Worm (Caenorhabditis elegans) whole organism, L3 larva: Measurements from ENCODE around the gene abhd-5.2.

Source experiments
- elt-3 ChIP-seq, 3 experiments: fragments of 150-350 bp in 1 of 3; sonication (generic microtip) in 2 of 3; optimal IDR thresholded peaks; 2 replicates in 2 of 3; 4 replicates in 1 of 3; lab custom pipeline; 2014 to 2017; ENCODE audit warnings: missing biosample characterization in 3 of 3, missing genetic modification characterization in 3 of 3
- lin-39 ChIP-seq: fragments of 150-350 bp; optimal IDR thresholded peaks from 2 replicates; lab custom pipeline; 2018; ENCODE audit warnings: missing biosample characterization, missing genetic modification reagents, missing genetic modification characterization
- mdl-1 ChIP-seq: fragments of 150-350 bp; optimal IDR thresholded peaks from 2 replicates; lab custom pipeline; 2014; ENCODE audit warnings: missing biosample characterization, missing genetic modification characterization
- nhr-11 ChIP-seq: fragments of 150-350 bp; optimal IDR thresholded peaks from 2 replicates; lab custom pipeline; 2014; ENCODE audit warnings: missing biosample characterization, missing genetic modification characterization
- nhr-77 ChIP-seq: fragments of 150-350 bp; optimal IDR thresholded peaks from 2 replicates; lab custom pipeline; 2014; ENCODE audit warnings: missing biosample characterization, missing genetic modification characterization
- ztf-4 ChIP-seq: fragments of 150-350 bp; optimal IDR thresholded peaks from 2 replicates; lab custom pipeline; 2014; ENCODE audit warnings: missing biosample characterization, missing genetic modification characterization

- TF ChIP-seq lin-39: no peak
- TF ChIP-seq elt-3 (tag; optimal IDR thresholded peaks at IDR 0.05; lab: Kevin White, UChicago): no peak
- no peak for TF ChIP-seq nhr-11 (tag; lab: Kevin White, UChicago)
- no peak for TF ChIP-seq mdl-1 (tag; lab: Kevin White, UChicago)
- TF ChIP-seq nhr-77 (tag; lab: Kevin White, UChicago): no peak
- TF ChIP-seq ztf-4 (tag; lab: Kevin White, UChicago): no peak
Measured at ce11 chrV:4801943-4802342, 42.5 kb upstream of the abhd-5.2 start.
